Worm (Caenorhabditis elegans) whole organism, mixed stage, embryonic: ENCODE results near the gene Y39G8B.7.

ENCODE experiments used
- M03D4.4 ChIP-seq: sonication (generic microtip); optimal IDR thresholded peaks from 2 replicates; lab custom pipeline; 2017; ENCODE audit warnings: mild to moderate bottlenecking, missing genetic modification characterization, missing compliant biosample characterization
- bed-3 ChIP-seq: fragments of 200-800 bp; sonication (Bioruptor generic); optimal IDR thresholded peaks from 3 replicates; lab custom pipeline; 2018; ENCODE audit warnings: mild to moderate bottlenecking, missing genetic modification characterization, moderate library complexity, missing compliant biosample characterization
- blmp-1 ChIP-seq: fragments of 150-350 bp; optimal IDR thresholded peaks from 2 replicates; lab custom pipeline; 2014; ENCODE audit warnings: missing biosample characterization, missing genetic modification characterization
- ceh-39 ChIP-seq: fragments of 150-350 bp; optimal IDR thresholded peaks from 2 replicates; lab custom pipeline; 2014; ENCODE audit warnings: missing biosample characterization, missing genetic modification characterization
- ceh-43 ChIP-seq: fragments of 200-800 bp; sonication (Bioruptor generic); optimal IDR thresholded peaks from 2 replicates; lab custom pipeline; 2018; ENCODE audit warnings: mild to moderate bottlenecking, missing genetic modification characterization, moderate library complexity, missing compliant biosample characterization
- ceh-83 ChIP-seq: fragments of 200-800 bp; sonication (Bioruptor generic); optimal IDR thresholded peaks from 2 replicates; lab custom pipeline; 2018; ENCODE audit warnings: mild to moderate bottlenecking, missing genetic modification characterization, missing compliant biosample characterization
- ces-1 ChIP-seq: fragments of 150-350 bp; optimal IDR thresholded peaks from 2 replicates; lab custom pipeline; 2014; ENCODE audit warnings: missing biosample characterization, missing genetic modification reagents, missing genetic modification characterization
- cnd-1 ChIP-seq: fragments of 200-800 bp; sonication (Bioruptor generic); optimal IDR thresholded peaks from 2 replicates; lab custom pipeline; 2018; ENCODE audit warnings: mild to moderate bottlenecking, missing genetic modification characterization, missing compliant biosample characterization
- drap-1 ChIP-seq: fragments of 200-800 bp; sonication (Bioruptor generic); optimal IDR thresholded peaks from 3 replicates; lab custom pipeline; 2018; ENCODE audit warnings: mild to moderate bottlenecking, missing genetic modification characterization, missing compliant biosample characterization
- elt-1 ChIP-seq: sonication (generic microtip); optimal IDR thresholded peaks from 2 replicates; lab custom pipeline; 2017; ENCODE audit warnings: missing genetic modification characterization, mild to moderate bottlenecking, missing compliant biosample characterization, antibody characterized with exemption, moderate library complexity, borderline replicate concordance; ENCODE audit not compliant: insufficient read depth
- flh-1 ChIP-seq: fragments of 200-800 bp; sonication (Bioruptor generic); optimal IDR thresholded peaks from 2 replicates; lab custom pipeline; 2018; ENCODE audit warnings: mild to moderate bottlenecking, missing genetic modification characterization, moderate library complexity, missing compliant biosample characterization
- ham-2 ChIP-seq: fragments of 200-800 bp; sonication (Bioruptor generic); optimal IDR thresholded peaks from 2 replicates; lab custom pipeline; 2018; ENCODE audit warnings: mild to moderate bottlenecking, missing genetic modification characterization, missing compliant biosample characterization
- hlh-1 ChIP-seq: fragments of 150-350 bp; optimal IDR thresholded peaks from 2 replicates; lab custom pipeline; 2014; ENCODE audit warnings: missing biosample characterization, missing genetic modification reagents, missing genetic modification characterization
- lin-13 ChIP-seq: fragments of 150-350 bp; optimal IDR thresholded peaks from 2 replicates; lab custom pipeline; 2014; ENCODE audit warnings: missing biosample characterization, missing genetic modification characterization
- lin-32 ChIP-seq: fragments of 200-800 bp; sonication (Bioruptor generic); optimal IDR thresholded peaks from 2 replicates; lab custom pipeline; 2018; ENCODE audit warnings: mild to moderate bottlenecking, missing genetic modification characterization, missing compliant biosample characterization
- lsy-2 ChIP-seq: fragments of 150-350 bp; optimal IDR thresholded peaks from 2 replicates; lab custom pipeline; 2014; ENCODE audit warnings: missing biosample characterization, missing genetic modification characterization
- mab-5 ChIP-seq: fragments of 150-350 bp; optimal IDR thresholded peaks from 2 replicates; lab custom pipeline; 2014; ENCODE audit warnings: missing biosample characterization, missing genetic modification characterization
- mep-1 ChIP-seq: fragments of 150-350 bp; optimal IDR thresholded peaks from 2 replicates; lab custom pipeline; 2017; ENCODE audit warnings: missing biosample characterization, missing genetic modification reagents, missing genetic modification characterization, inconsistent platforms
- nhr-12 ChIP-seq: fragments of 150-350 bp; optimal IDR thresholded peaks from 2 replicates; lab custom pipeline; 2014; ENCODE audit warnings: missing biosample characterization, missing genetic modification characterization
- nhr-2 ChIP-seq: fragments of 150-350 bp; optimal IDR thresholded peaks from 2 replicates; lab custom pipeline; 2014; ENCODE audit warnings: missing biosample characterization, missing genetic modification characterization
- nhr-237 ChIP-seq: fragments of 150-350 bp; optimal IDR thresholded peaks from 2 replicates; lab custom pipeline; 2014; ENCODE audit warnings: missing biosample characterization, missing genetic modification characterization
- nhr-28 ChIP-seq: fragments of 150-350 bp; optimal IDR thresholded peaks from 2 replicates; lab custom pipeline; 2014; ENCODE audit warnings: missing biosample characterization, missing genetic modification characterization
- pha-4 ChIP-seq: fragments of 150-350 bp; optimal IDR thresholded peaks from 2 replicates; lab custom pipeline; 2018; ENCODE audit warnings: missing biosample characterization, missing genetic modification reagents, missing genetic modification characterization
- sem-2 ChIP-seq: fragments of 200-800 bp; sonication (Bioruptor generic); optimal IDR thresholded peaks from 2 replicates; lab custom pipeline; 2018; ENCODE audit warnings: mild to moderate bottlenecking, missing genetic modification characterization, missing compliant biosample characterization
- snpc-4 ChIP-seq: fragments of 150-350 bp; optimal IDR thresholded peaks from 2 replicates; lab custom pipeline; 2014; ENCODE audit warnings: missing biosample characterization, missing genetic modification characterization
- sptf-1 ChIP-seq: sonication (generic microtip); optimal IDR thresholded peaks from 2 replicates; lab custom pipeline; 2017; ENCODE audit warnings: mild to moderate bottlenecking, missing genetic modification characterization, moderate library complexity, missing compliant biosample characterization
- tbx-8 ChIP-seq: fragments of 200-800 bp; sonication (Bioruptor generic); optimal IDR thresholded peaks from 2 replicates; lab custom pipeline; 2018; ENCODE audit warnings: mild to moderate bottlenecking, missing genetic modification characterization, moderate library complexity, missing compliant biosample characterization
- unc-120 ChIP-seq: sonication (generic microtip); optimal IDR thresholded peaks from 2 replicates; lab custom pipeline; 2017; ENCODE audit warnings: missing genetic modification characterization, missing compliant biosample characterization; ENCODE audit not compliant: poor library complexity, severe bottlenecking
- unc-39 ChIP-seq: fragments of 150-350 bp; optimal IDR thresholded peaks from 2 replicates; lab custom pipeline; 2014; ENCODE audit warnings: missing biosample characterization, missing genetic modification characterization
- unc-62 ChIP-seq: fragments of 150-350 bp; optimal IDR thresholded peaks from 2 replicates; lab custom pipeline; 2014; ENCODE audit warnings: missing biosample characterization, missing genetic modification reagents, missing genetic modification characterization
- ztf-11 ChIP-seq: fragments of 150-350 bp; optimal IDR thresholded peaks from 2 replicates; lab custom pipeline; 2014; ENCODE audit warnings: missing biosample characterization, missing genetic modification characterization

Gene Y39G8B.7

DNA sequence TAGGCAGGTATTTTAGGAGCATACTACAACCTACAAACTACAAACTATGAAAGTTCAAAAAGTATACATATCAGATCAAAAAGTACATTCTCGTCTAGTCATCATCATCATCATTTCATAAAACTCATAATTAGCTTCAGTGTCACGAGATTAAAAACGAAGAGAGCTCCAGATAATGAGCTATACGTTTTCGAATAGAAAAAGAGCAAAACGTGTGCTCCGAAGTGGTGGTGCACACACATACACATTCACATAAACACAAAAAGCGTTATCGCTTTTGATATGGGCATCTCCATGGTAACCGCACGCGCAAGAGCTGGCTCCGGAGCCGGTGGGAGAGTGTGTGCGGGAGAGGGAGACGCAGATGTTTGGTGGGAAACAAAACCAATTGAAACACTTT, 30.5 kb downstream of the Y39G8B.7 start:
- TF ChIP-seq bed-3 (no peak), snpc-4 (tag; lab: Kevin White, UChicago) (no peak), unc-120 (no peak), ham-2 (GFP tag; lab: Kevin White, UChicago) (no peak), tbx-8 (GFP tag; lab: Kevin White, UChicago) (no peak), unc-39 (tag; lab: Kevin White, UChicago) (no peak), flh-1 (GFP tag; lab: Kevin White, UChicago) (no peak), ztf-11 (tag; lab: Kevin White, UChicago) (no peak), lin-32 (no peak), sptf-1 (no peak), ces-1 (GFP tag; lab: Kevin White, UChicago) (no peak), pha-4 (tag; lab: Kevin White, UChicago) (no peak), sem-2 (GFP tag; lab: Kevin White, UChicago) (no peak), lsy-2 (tag; lab: Kevin White, UChicago) (no peak)

DNA sequence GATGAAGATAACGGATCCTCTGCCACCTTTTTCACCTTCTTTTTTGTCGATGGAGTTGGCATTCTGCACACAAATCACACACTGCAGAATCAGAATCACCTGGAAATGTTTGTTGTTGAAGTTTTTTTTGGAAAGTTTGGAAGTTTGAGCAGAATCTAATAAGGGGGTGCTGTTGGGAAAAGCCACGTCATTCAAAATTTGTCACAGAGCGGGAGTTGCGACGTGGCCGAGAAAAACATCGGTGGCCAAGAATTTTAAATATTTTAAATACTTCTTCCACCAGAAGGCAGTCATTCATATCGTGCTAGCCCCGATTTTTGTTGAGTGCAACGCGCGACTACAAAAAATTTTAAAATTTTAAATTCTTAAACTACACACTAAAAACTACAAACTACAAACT, 32.5 kb downstream of the Y39G8B.7 start, which contains the start of gene rpi-1:
Gene rpi-1, minus strand, starts transcription at position 101 of the 400 bp plus-strand sequence.
- no peak for TF ChIP-seq mab-5
- no peak for TF ChIP-seq unc-62 (GFP tag; lab: Kevin White, UChicago)
- no peak for TF ChIP-seq snpc-4 (tag; lab: Kevin White, UChicago)
- no peak for TF ChIP-seq drap-1 (GFP tag; lab: Kevin White, UChicago)
- TF ChIP-seq M03D4.4 = no peak
- TF ChIP-seq unc-39 (tag; lab: Kevin White, UChicago) = no peak
- TF ChIP-seq pha-4 (tag; lab: Kevin White, UChicago) = no peak
- TF ChIP-seq nhr-28 (tag; lab: Kevin White, UChicago) = no peak
- no peak for TF ChIP-seq ceh-83 (GFP tag; lab: Kevin White, UChicago)
- TF ChIP-seq cnd-1 = no peak
- TF ChIP-seq unc-120 = no peak
- TF ChIP-seq hlh-1 (tag; lab: Kevin White, UChicago) = no peak
- TF ChIP-seq elt-1 (tag; lab: Kevin White, UChicago) = no peak
- TF ChIP-seq, all 35 proteins: peak for 0

DNA sequence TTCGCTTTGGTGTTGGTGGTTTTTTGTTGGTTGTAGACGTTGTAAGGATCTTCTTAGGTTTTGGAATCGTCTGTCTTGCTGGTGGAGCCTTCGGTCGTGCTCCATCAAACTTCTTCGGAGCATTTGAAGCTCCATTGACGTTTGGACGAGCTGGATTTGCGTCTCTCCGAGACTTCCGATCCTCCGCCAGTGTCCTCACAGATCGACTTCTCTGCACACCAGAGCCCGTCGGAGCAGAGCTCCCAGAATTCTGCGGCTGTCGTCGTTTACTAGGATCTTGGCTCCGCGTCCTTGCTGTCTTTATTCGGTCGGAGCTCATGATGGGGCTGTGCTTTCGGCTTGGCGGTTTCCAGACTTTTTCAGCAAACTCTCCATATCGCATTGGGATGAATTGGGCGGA, 33.3 kb downstream of the Y39G8B.7 start:
- TF ChIP-seq ceh-83 (GFP tag; lab: Kevin White, UChicago) (no peak), ham-2 (GFP tag; lab: Kevin White, UChicago) (no peak), mab-5 (no peak), snpc-4 (tag; lab: Kevin White, UChicago) (no peak), nhr-237 (tag; lab: Kevin White, UChicago) (no peak), ceh-43 (GFP tag; lab: Kevin White, UChicago) (no peak), hlh-1 (tag; lab: Kevin White, UChicago) (no peak), unc-39 (tag; lab: Kevin White, UChicago) (no peak), drap-1 (GFP tag; lab: Kevin White, UChicago) (no peak), mep-1 (no peak), ztf-11 (tag; lab: Kevin White, UChicago) (no peak), lin-32 (no peak), lin-13 (tag; lab: Kevin White, UChicago) (no peak), nhr-12 (tag; lab: Kevin White, UChicago) (no peak), cnd-1 (no peak)
- TF ChIP-seq, all 35 proteins: peak for 0

DNA sequence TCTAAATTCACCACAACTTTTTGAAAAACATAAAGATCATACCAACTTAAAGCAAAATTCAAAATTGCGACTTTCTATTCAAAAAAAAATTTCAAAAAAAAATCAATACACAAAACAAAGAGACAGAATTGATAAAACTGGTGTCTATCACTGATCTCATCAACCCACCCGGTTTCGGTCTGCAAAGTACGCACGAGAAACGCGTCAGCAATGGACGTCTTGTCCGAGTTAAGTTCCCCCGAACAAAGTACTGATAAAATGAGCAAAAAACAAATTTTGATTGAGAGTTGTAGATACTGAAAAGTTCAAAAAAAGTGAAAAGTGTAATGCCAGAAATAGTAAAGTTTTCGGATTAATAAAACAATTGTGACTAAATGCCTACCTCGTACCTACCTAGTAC, 36.5 kb downstream of the Y39G8B.7 start:
- no peak for TF ChIP-seq drap-1 (GFP tag; lab: Kevin White, UChicago)
- TF ChIP-seq mab-5 = no peak
- TF ChIP-seq blmp-1 (tag; lab: Kevin White, UChicago) = no peak
- TF ChIP-seq pha-4 (tag; lab: Kevin White, UChicago) = no peak
- TF ChIP-seq nhr-2 (tag; lab: Kevin White, UChicago) = no peak
- TF ChIP-seq ham-2 (GFP tag; lab: Kevin White, UChicago) = no peak
- no peak for TF ChIP-seq ceh-39 (tag; lab: Kevin White, UChicago)
- TF ChIP-seq bed-3 = no peak
- no peak for TF ChIP-seq ztf-11 (tag; lab: Kevin White, UChicago)
- no peak for TF ChIP-seq snpc-4 (tag; lab: Kevin White, UChicago)
- TF ChIP-seq ceh-43 (GFP tag; lab: Kevin White, UChicago) = no peak
- no peak for TF ChIP-seq unc-120
- no peak for TF ChIP-seq lsy-2 (tag; lab: Kevin White, UChicago)
- no peak for TF ChIP-seq cnd-1
- TF ChIP-seq M03D4.4 = no peak
- no peak for TF ChIP-seq lin-13 (tag; lab: Kevin White, UChicago)
- TF ChIP-seq sem-2 (GFP tag; lab: Kevin White, UChicago) = no peak
